Worm (Caenorhabditis elegans) whole organism, mixed stage, embryonic: ENCODE results near the gene bgnt-1.3.

Experiments
- M03D4.4 ChIP-seq: sonication (generic microtip); optimal IDR thresholded peaks from 2 replicates; lab custom pipeline; 2017; ENCODE audit warnings: mild to moderate bottlenecking, missing genetic modification characterization, missing compliant biosample characterization
- bed-3 ChIP-seq: fragments of 200-800 bp; sonication (Bioruptor generic); optimal IDR thresholded peaks from 3 replicates; lab custom pipeline; 2018; ENCODE audit warnings: mild to moderate bottlenecking, missing genetic modification characterization, moderate library complexity, missing compliant biosample characterization
- blmp-1 ChIP-seq: fragments of 150-350 bp; optimal IDR thresholded peaks from 2 replicates; lab custom pipeline; 2014; ENCODE audit warnings: missing biosample characterization, missing genetic modification characterization
- ceh-39 ChIP-seq: fragments of 150-350 bp; optimal IDR thresholded peaks from 2 replicates; lab custom pipeline; 2014; ENCODE audit warnings: missing biosample characterization, missing genetic modification characterization
- ces-1 ChIP-seq: fragments of 150-350 bp; optimal IDR thresholded peaks from 2 replicates; lab custom pipeline; 2014; ENCODE audit warnings: missing biosample characterization, missing genetic modification reagents, missing genetic modification characterization
- cnd-1 ChIP-seq: fragments of 200-800 bp; sonication (Bioruptor generic); optimal IDR thresholded peaks from 2 replicates; lab custom pipeline; 2018; ENCODE audit warnings: mild to moderate bottlenecking, missing genetic modification characterization, missing compliant biosample characterization
- elt-1 ChIP-seq: sonication (generic microtip); optimal IDR thresholded peaks from 2 replicates; lab custom pipeline; 2017; ENCODE audit warnings: missing genetic modification characterization, mild to moderate bottlenecking, missing compliant biosample characterization, antibody characterized with exemption, moderate library complexity, borderline replicate concordance; ENCODE audit not compliant: insufficient read depth
- elt-3 ChIP-seq: fragments of 150-350 bp; optimal IDR thresholded peaks from 2 replicates; lab custom pipeline; 2014; ENCODE audit warnings: missing biosample characterization, missing genetic modification characterization
- flh-1 ChIP-seq: fragments of 200-800 bp; sonication (Bioruptor generic); optimal IDR thresholded peaks from 2 replicates; lab custom pipeline; 2018; ENCODE audit warnings: mild to moderate bottlenecking, missing genetic modification characterization, moderate library complexity, missing compliant biosample characterization
- hlh-1 ChIP-seq: fragments of 150-350 bp; optimal IDR thresholded peaks from 2 replicates; lab custom pipeline; 2014; ENCODE audit warnings: missing biosample characterization, missing genetic modification reagents, missing genetic modification characterization
- lin-13 ChIP-seq: fragments of 150-350 bp; optimal IDR thresholded peaks from 2 replicates; lab custom pipeline; 2014; ENCODE audit warnings: missing biosample characterization, missing genetic modification characterization
- lin-32 ChIP-seq: fragments of 200-800 bp; sonication (Bioruptor generic); optimal IDR thresholded peaks from 2 replicates; lab custom pipeline; 2018; ENCODE audit warnings: mild to moderate bottlenecking, missing genetic modification characterization, missing compliant biosample characterization
- lsy-2 ChIP-seq: fragments of 150-350 bp; optimal IDR thresholded peaks from 2 replicates; lab custom pipeline; 2014; ENCODE audit warnings: missing biosample characterization, missing genetic modification characterization
- mab-5 ChIP-seq: fragments of 150-350 bp; optimal IDR thresholded peaks from 2 replicates; lab custom pipeline; 2014; ENCODE audit warnings: missing biosample characterization, missing genetic modification characterization
- mep-1 ChIP-seq: fragments of 150-350 bp; optimal IDR thresholded peaks from 2 replicates; lab custom pipeline; 2017; ENCODE audit warnings: missing biosample characterization, missing genetic modification reagents, missing genetic modification characterization, inconsistent platforms
- mls-2 ChIP-seq: sonication (generic microtip); optimal IDR thresholded peaks from 2 replicates; lab custom pipeline; 2016; ENCODE audit warnings: mild to moderate bottlenecking, missing genetic modification characterization, moderate library complexity, missing compliant biosample characterization
- nhr-12 ChIP-seq: fragments of 150-350 bp; optimal IDR thresholded peaks from 2 replicates; lab custom pipeline; 2014; ENCODE audit warnings: missing biosample characterization, missing genetic modification characterization
- nhr-2 ChIP-seq: fragments of 150-350 bp; optimal IDR thresholded peaks from 2 replicates; lab custom pipeline; 2014; ENCODE audit warnings: missing biosample characterization, missing genetic modification characterization
- nhr-237 ChIP-seq: fragments of 150-350 bp; optimal IDR thresholded peaks from 2 replicates; lab custom pipeline; 2014; ENCODE audit warnings: missing biosample characterization, missing genetic modification characterization
- nhr-28 ChIP-seq: fragments of 150-350 bp; optimal IDR thresholded peaks from 2 replicates; lab custom pipeline; 2014; ENCODE audit warnings: missing biosample characterization, missing genetic modification characterization
- nhr-76 ChIP-seq: sonication (generic microtip); optimal IDR thresholded peaks from 2 replicates; lab custom pipeline; 2017; ENCODE audit warnings: missing biosample characterization, missing genetic modification characterization
- pha-4 ChIP-seq: fragments of 150-350 bp; optimal IDR thresholded peaks from 2 replicates; lab custom pipeline; 2018; ENCODE audit warnings: missing biosample characterization, missing genetic modification reagents, missing genetic modification characterization
- sem-2 ChIP-seq: fragments of 200-800 bp; sonication (Bioruptor generic); optimal IDR thresholded peaks from 2 replicates; lab custom pipeline; 2018; ENCODE audit warnings: mild to moderate bottlenecking, missing genetic modification characterization, missing compliant biosample characterization
- snpc-4 ChIP-seq: fragments of 150-350 bp; optimal IDR thresholded peaks from 2 replicates; lab custom pipeline; 2014; ENCODE audit warnings: missing biosample characterization, missing genetic modification characterization
- tbx-8 ChIP-seq: fragments of 200-800 bp; sonication (Bioruptor generic); optimal IDR thresholded peaks from 2 replicates; lab custom pipeline; 2018; ENCODE audit warnings: mild to moderate bottlenecking, missing genetic modification characterization, moderate library complexity, missing compliant biosample characterization
- unc-120 ChIP-seq: sonication (generic microtip); optimal IDR thresholded peaks from 2 replicates; lab custom pipeline; 2017; ENCODE audit warnings: missing genetic modification characterization, missing compliant biosample characterization; ENCODE audit not compliant: poor library complexity, severe bottlenecking
- unc-39 ChIP-seq: fragments of 150-350 bp; optimal IDR thresholded peaks from 2 replicates; lab custom pipeline; 2014; ENCODE audit warnings: missing biosample characterization, missing genetic modification characterization
- unc-62 ChIP-seq: fragments of 150-350 bp; optimal IDR thresholded peaks from 2 replicates; lab custom pipeline; 2014; ENCODE audit warnings: missing biosample characterization, missing genetic modification reagents, missing genetic modification characterization
- zip-8 ChIP-seq: fragments of 150-350 bp; optimal IDR thresholded peaks from 2 replicates; lab custom pipeline; 2014; ENCODE audit warnings: missing biosample characterization, missing genetic modification characterization
- ztf-11 ChIP-seq: fragments of 150-350 bp; optimal IDR thresholded peaks from 2 replicates; lab custom pipeline; 2014; ENCODE audit warnings: missing biosample characterization, missing genetic modification characterization

The bgnt-1.3 gene

DNA sequence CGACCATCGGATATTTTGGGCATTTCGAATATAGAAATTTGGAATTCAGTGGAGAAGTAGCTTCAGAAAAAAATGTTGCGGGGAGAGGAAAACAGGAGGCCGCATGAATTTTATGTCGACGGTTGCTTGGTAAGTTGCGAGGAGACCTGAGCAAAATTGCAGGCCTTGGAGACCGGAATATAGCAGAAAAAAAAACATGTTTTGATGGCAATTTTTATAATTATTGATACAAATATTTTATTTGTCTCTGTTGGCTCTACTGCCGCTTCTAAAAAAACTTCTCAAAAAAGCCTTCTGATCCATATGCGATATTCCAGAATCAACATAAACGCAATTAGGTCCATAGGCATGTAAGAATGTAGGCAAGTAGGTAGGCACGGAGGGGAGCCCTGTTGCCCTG lies 19.1 kb upstream of the bgnt-1.3 start, which contains the start of gene pacl-1:
Gene pacl-1 (minus strand): TSS at position 101 of the 400 bp plus-strand sequence.
- TF ChIP-seq tbx-8, result no peak
- TF ChIP-seq nhr-28 (tag; lab: Kevin White, UChicago), result no peak
- no peak for TF ChIP-seq bed-3 (GFP tag; lab: Kevin White, UChicago)
- TF ChIP-seq mep-1, result no peak
- no peak for TF ChIP-seq nhr-237 (tag; lab: Kevin White, UChicago)
- TF ChIP-seq nhr-76, result no peak
- TF ChIP-seq mab-5 (tag; lab: Kevin White, UChicago), result no peak
- TF ChIP-seq sem-2 (GFP tag; lab: Kevin White, UChicago), result no peak
- no peak for TF ChIP-seq pha-4 (tag; lab: Kevin White, UChicago)
- no peak for TF ChIP-seq lin-13 (tag; lab: Kevin White, UChicago)
- no peak for TF ChIP-seq elt-3 (tag; lab: Kevin White, UChicago)
- TF ChIP-seq unc-120 (tag; lab: Kevin White, UChicago), result no peak
- no peak for TF ChIP-seq zip-8 (tag; lab: Kevin White, UChicago)
- no peak for TF ChIP-seq snpc-4
- TF ChIP-seq elt-1 (tag; lab: Kevin White, UChicago), result no peak
- TF ChIP-seq blmp-1, result no peak
- TF ChIP-seq lsy-2 (tag; lab: Kevin White, UChicago), result no peak
- no peak for TF ChIP-seq unc-39 (tag; lab: Kevin White, UChicago)
- TF ChIP-seq, all 35 proteins: peak for 0

DNA sequence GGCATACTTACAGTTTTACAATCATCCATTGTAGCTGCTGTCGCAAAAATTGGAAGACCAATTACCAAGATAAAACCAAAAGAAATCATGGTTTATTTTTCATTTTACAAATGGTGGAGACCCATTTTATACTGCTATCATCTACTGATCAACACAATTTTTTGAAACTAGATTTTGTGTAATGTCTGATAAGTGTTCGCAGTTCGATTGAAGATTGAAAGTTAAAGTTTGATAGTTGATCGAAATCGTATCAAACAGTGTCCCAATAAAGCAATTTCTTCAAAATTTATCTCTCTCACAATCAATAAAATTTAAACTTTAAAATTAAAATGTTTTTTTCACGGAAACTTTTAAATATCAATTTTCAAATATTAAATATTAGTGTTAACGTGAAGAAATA lies 14.8 kb upstream of the bgnt-1.3 start, which contains the start of gene T13F3.6:
Gene T13F3.6 (minus strand): TSS at position 101 of the 400 bp plus-strand sequence.
- TF ChIP-seq nhr-12, result no peak
- TF ChIP-seq mls-2 (tag; lab: Kevin White, UChicago), result no peak
- no peak for TF ChIP-seq zip-8 (tag; lab: Kevin White, UChicago)
- TF ChIP-seq ztf-11 (tag; lab: Kevin White, UChicago), result no peak
- TF ChIP-seq lin-13 (tag; lab: Kevin White, UChicago), result no peak
- TF ChIP-seq blmp-1, result no peak
- no peak for TF ChIP-seq ces-1 (GFP tag; lab: Kevin White, UChicago)
- no peak for TF ChIP-seq mep-1
- no peak for TF ChIP-seq sem-2 (GFP tag; lab: Kevin White, UChicago)
- TF ChIP-seq tbx-8, result no peak
- no peak for TF ChIP-seq lin-32 (GFP tag; lab: Kevin White, UChicago)
- TF ChIP-seq elt-3 (tag; lab: Kevin White, UChicago), result no peak
- no peak for TF ChIP-seq M03D4.4
- no peak for TF ChIP-seq nhr-2 (tag; lab: Kevin White, UChicago)
- no peak for TF ChIP-seq hlh-1 (tag; lab: Kevin White, UChicago)
- TF ChIP-seq nhr-237 (tag; lab: Kevin White, UChicago), result no peak

DNA sequence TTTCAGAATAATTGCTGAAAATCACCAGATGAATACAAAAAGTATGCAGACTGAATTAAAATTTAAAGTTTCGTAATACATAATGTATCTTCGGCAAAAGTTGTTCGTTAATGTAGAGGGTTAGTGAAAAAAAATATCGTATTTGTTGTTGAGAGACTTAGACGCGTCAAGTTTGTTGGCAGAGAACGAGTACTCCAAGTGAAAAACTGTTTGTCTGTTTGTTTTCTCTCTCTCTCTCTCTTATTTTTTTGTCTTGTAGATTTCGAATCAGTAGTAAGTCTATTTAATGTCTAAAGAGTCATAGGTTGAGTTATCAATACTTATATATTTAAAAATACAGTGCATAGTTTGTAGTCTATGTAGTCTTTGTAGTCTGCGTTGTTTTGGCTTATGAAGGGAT lies 13.3 kb upstream of the bgnt-1.3 start, which contains the start of the genes fbxa-2 and T13F3.8:
Gene fbxa-2 (minus strand): TSS at position 101 of the 400 bp plus-strand sequence.
Gene T13F3.8 (plus strand): TSS at position 245 of the 400 bp plus-strand sequence.
- TF ChIP-seq lin-13 (tag; lab: Kevin White, UChicago), result no peak

DNA sequence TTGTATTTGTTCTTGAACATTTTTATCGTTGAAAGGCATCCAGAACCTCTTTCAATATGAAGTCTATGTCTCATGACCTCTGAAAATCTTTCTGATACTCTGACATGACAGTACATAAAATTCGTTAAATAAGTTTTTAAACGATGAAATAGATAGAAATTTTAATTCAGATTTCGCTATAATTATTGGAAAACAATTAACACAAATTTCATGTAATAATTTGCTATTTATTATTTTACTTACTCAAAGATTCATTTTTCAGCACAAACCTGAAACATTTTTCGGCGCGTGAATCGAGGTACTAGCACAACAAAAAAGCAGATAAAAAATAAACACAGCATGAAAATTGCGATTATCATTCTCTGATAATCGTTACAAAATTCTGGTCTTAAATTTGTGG lies 10.2 kb upstream of the bgnt-1.3 start, which contains the start of gene T13F3.4:
Gene T13F3.4 (minus strand): TSS at position 101 of the 400 bp plus-strand sequence.
- TF ChIP-seq sem-2 (GFP tag; lab: Kevin White, UChicago) (no peak), mab-5 (tag; lab: Kevin White, UChicago) (no peak), lin-13 (tag; lab: Kevin White, UChicago) (no peak), nhr-2 (tag; lab: Kevin White, UChicago) (no peak), snpc-4 (no peak), ces-1 (GFP tag; lab: Kevin White, UChicago) (no peak), cnd-1 (tag; lab: Kevin White, UChicago) (no peak), M03D4.4 (no peak), nhr-76 (no peak), unc-39 (tag; lab: Kevin White, UChicago) (no peak), unc-62 (GFP tag; lab: Kevin White, UChicago) (no peak), flh-1 (GFP tag; lab: Kevin White, UChicago) (no peak), zip-8 (tag; lab: Kevin White, UChicago) (no peak), ztf-11 (tag; lab: Kevin White, UChicago) (no peak), nhr-237 (tag; lab: Kevin White, UChicago) (no peak), nhr-12 (no peak), ceh-39 (tag; lab: Kevin White, UChicago) (no peak)

DNA sequence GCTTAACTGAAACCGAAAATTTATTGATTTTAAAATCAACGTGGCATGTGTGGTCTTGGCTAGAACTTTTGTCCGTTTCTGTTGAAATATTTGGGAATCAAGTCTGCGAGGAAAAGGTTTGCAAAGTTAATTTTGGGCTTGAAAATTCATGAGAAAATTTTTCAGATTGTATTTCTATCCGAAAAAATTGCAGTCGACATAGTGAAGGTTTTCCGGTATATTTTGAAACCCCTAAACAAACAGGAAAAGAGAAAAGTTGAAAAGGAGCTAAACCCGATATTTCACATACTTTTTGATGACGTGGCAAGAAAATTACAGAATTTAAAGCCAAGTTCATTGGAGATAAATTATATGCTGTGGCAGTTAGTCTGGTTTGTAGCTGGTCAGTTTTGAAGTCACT lies 3.4 kb upstream of the bgnt-1.3 start, which contains the start of gene nhr-127:
Gene nhr-127 (plus strand): TSS at position 301 of the 400 bp plus-strand sequence.
- TF ChIP-seq unc-120 (tag; lab: Kevin White, UChicago) (no peak), pha-4 (tag; lab: Kevin White, UChicago) (no peak), zip-8 (tag; lab: Kevin White, UChicago) (no peak), unc-62 (GFP tag; lab: Kevin White, UChicago) (no peak), unc-39 (tag; lab: Kevin White, UChicago) (no peak), lsy-2 (tag; lab: Kevin White, UChicago) (no peak), blmp-1 (no peak), nhr-237 (tag; lab: Kevin White, UChicago) (no peak), nhr-2 (tag; lab: Kevin White, UChicago) (no peak)
